Fruit fly (Drosophila melanogaster): ENCODE data around the gene Frl.
A peak's percentile ranks its signal among the peaks of the same experiment; 100 is the strongest.

The Frl gene

DNA sequence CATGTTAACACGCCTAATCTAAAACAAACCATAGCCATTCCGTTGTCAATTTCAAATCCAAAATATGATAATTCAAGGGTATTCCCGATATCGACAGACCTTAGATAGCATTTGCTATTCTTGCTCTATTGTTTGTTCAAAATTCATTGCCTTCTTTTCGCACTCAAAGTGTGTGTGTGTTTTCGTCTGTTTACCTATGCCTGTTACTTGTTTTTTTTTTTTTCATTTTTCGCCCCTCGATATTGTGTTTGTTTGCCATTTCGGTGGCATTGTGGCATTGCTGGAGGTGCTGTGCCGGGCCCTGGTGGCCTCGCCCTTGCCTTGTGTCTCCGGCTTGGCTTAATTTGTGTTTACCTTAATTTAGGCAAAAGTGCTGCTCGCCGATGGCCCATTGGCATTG is 3.8 kb downstream of the Frl start (continued):
- no peak for TF ChIP-seq Eip74EF (GFP tag; optimal IDR thresholded peaks at IDR 0.05)
- TF ChIP-seq al (GFP tag; IDR thresholded peaks at IDR 0.05) = no peak
- 0 out of 2 replicates have a peak, but pooled peaks have one; percentile 15 for TF ChIP-seq Rfx (GFP tag; IDR thresholded peaks at IDR 0.05)
- no peak for TF ChIP-seq CG2875 (GFP tag; optimal IDR thresholded peaks at IDR 0.05)
- peak; percentile 39 for TF ChIP-seq lab (GFP tag; optimal IDR thresholded peaks at IDR 0.05)
- TF ChIP-seq Dad (GFP tag; optimal IDR thresholded peaks at IDR 0.05) = no peak
- TF ChIP-seq Sin3A (optimal IDR thresholded peaks at IDR 0.05) = no peak
- no peak for TF ChIP-seq CG17361 (GFP tag; IDR thresholded peaks at IDR 0.05)
- no peak for TF ChIP-seq CG11695 (GFP tag; IDR thresholded peaks at IDR 0.05)
- no peak for TF ChIP-seq seq (GFP tag; IDR thresholded peaks at IDR 0.05)
- TF ChIP-seq dan (GFP tag; IDR thresholded peaks at IDR 0.05) = no peak
- no peak for TF ChIP-seq Mad (GFP tag; optimal IDR thresholded peaks at IDR 0.05)
- no peak for TF ChIP-seq pb (GFP tag; optimal IDR thresholded peaks at IDR 0.05)
- TF ChIP-seq CG17912 (GFP tag; optimal IDR thresholded peaks at IDR 0.05) = no peak
- TF ChIP-seq Ravus (GFP tag; IDR thresholded peaks at IDR 0.05) = no peak
- no peak for TF ChIP-seq Sox100B (GFP tag; optimal IDR thresholded peaks at IDR 0.05)
- TF ChIP-seq CG3847 (GFP tag; IDR thresholded peaks at IDR 0.05) = no peak
- TF ChIP-seq CG18011 (GFP tag; optimal IDR thresholded peaks at IDR 0.05) = no peak
- no peak for TF ChIP-seq CkIIα-i1 (GFP tag; IDR thresholded peaks at IDR 0.05)

DNA sequence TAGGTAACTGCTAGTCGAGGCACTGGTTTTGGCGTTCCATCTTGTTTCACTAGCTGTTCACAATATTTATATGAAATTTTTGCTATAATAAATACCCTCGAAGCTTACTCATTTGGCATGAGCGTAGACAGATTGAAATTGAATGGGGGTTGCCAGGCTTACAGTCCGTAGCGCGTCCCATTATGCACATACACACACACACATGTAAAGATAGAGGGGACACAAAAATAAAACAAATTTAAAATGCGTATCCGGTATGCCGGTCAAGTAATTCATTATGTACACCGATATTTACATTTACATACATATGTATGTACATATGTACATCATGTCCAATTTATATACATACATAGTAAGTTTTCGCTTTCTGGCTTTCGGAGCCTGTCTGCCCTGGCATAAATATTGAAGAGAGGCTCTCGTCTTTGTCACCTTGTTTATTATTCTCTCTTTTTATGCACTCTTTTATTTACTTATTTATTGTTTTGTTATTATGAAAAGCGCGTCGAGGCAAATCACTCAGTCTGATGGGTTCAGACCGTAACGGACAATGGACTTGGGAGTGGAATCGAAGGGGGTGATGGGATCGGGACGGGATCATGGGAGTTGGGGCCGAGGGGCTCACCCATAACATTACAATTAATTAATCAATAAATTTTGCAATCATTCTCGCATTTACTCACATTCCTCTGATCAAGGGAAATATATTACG is 6.4 kb downstream of the Frl start:
- TF ChIP-seq nom (GFP tag; optimal IDR thresholded peaks at IDR 0.05) (peak; percentile 80), Xrp1 (GFP tag; IDR thresholded peaks at IDR 0.05) (0 out of 2 replicates have a peak, but pooled peaks have one; percentile 8), Nf-YC (tag; optimal IDR thresholded peaks at IDR 0.05) (no peak), Dad (GFP tag; optimal IDR thresholded peaks at IDR 0.05) (no peak), CG2120 (GFP tag; optimal IDR thresholded peaks at IDR 0.05) (peak; percentile 16), CG4424 (GFP tag; optimal IDR thresholded peaks at IDR 0.05) (no peak), Side (GFP tag; optimal IDR thresholded peaks at IDR 0.05) (no peak), Rfx (GFP tag; IDR thresholded peaks at IDR 0.05) (0 out of 2 replicates have a peak, but pooled peaks have one; percentile 15), abd-A (tag; optimal IDR thresholded peaks at IDR 0.05) (no peak), chinmo (GFP tag; IDR thresholded peaks at IDR 0.05; ENCODE audit: partially characterized antibody) (0 out of 4 replicates have a peak, but pooled peaks have one; percentile 18), slbo (GFP tag; IDR thresholded peaks at IDR 0.05) (0 out of 2 replicates have a peak, but pooled peaks have one; percentile 15), Med (GFP tag) (peak; percentile 75), CG2678 (tag; optimal IDR thresholded peaks at IDR 0.05) (peak; percentile 6), vvl (GFP tag; IDR thresholded peaks at IDR 0.05) (peak; percentile 48; the same call in 1 of the 2 replicates), gsb-n (tag; optimal IDR thresholded peaks at IDR 0.05) (no peak), CG1832 (GFP tag; optimal IDR thresholded peaks at IDR 0.05) (no peak), Dip3 (GFP tag; optimal IDR thresholded peaks at IDR 0.05) (peak; percentile 1), CG8290 (GFP tag; optimal IDR thresholded peaks at IDR 0.05) (no peak), CG8290 (tag; optimal IDR thresholded peaks at IDR 0.05) (peak in 1 of 2 experiments; percentile 7), sd (tag; optimal IDR thresholded peaks at IDR 0.05) (peak; percentile 11), GATAe (GFP tag; conservative IDR thresholded peaks at IDR 0.05) (no peak), Blimp-1 (GFP tag; optimal IDR thresholded peaks at IDR 0.05) (peak; percentile 16), ato (GFP tag; IDR thresholded peaks at IDR 0.05; ENCODE audit: partially characterized antibody) (no peak), ci (GFP tag; IDR thresholded peaks at IDR 0.05) (no peak), bbx (GFP tag; IDR thresholded peaks at IDR 0.05; ENCODE audit: partially characterized antibody) (no peak), lab (GFP tag; optimal IDR thresholded peaks at IDR 0.05) (peak; percentile 10), D19B (GFP tag; optimal IDR thresholded peaks at IDR 0.05) (no peak), sens (GFP tag) (peak; percentile 64)
